Worm (Caenorhabditis elegans) whole organism, L4 larva: ENCODE results near the gene T07C4.3.

ENCODE experiments used
- pqm-1 ChIP-seq: sonication (generic microtip); optimal IDR thresholded peaks from 2 replicates; lab custom pipeline; 2017; ENCODE audit warnings: missing biosample characterization, missing genetic modification characterization
- ztf-11 ChIP-seq: fragments of 150-350 bp; optimal IDR thresholded peaks from 2 replicates; lab custom pipeline; 2014; ENCODE audit warnings: missing biosample characterization, missing genetic modification characterization

DNA sequence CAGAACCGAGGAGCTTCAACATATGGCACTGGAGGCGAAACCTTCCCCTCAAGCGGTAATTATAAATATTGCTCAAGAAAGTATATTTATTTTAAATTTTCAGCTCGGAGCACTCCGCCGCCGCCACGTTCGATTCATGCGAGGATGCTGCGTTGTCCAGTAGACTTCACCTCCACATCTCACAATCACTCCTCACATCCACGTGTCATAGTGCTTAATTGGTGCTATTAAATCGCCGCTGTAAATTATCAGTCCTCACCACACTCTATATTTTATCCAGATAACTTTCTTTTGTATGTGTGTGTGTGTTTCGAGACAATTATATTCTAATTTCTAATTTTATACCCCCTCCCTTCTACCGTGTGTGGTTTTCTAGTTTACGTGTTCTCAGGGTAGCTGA lies 2.6 kb downstream of the T07C4.3 start:
- no peak for TF ChIP-seq pqm-1 (tag; lab: Kevin White, UChicago)
- no peak for TF ChIP-seq ztf-11 (tag; lab: Kevin White, UChicago)
